Worm (Caenorhabditis elegans) whole organism, L2 larva: ENCODE data around the gene ccm-3.

ENCODE experiments used
- ceh-82 ChIP-seq: fragments of 150-350 bp; optimal IDR thresholded peaks from 2 replicates; lab custom pipeline; 2014; ENCODE audit warnings: missing biosample characterization, missing genetic modification characterization
- egl-27 ChIP-seq: sonication (generic microtip); optimal IDR thresholded peaks from 3 replicates; lab custom pipeline; 2017; ENCODE audit warnings: missing biosample characterization, missing genetic modification reagents, missing genetic modification characterization
- elt-3 ChIP-seq: sonication (generic microtip); optimal IDR thresholded peaks from 2 replicates; lab custom pipeline; 2017; ENCODE audit warnings: missing biosample characterization, missing genetic modification characterization
- lsy-2 ChIP-seq, 2 experiments: fragments of 150-350 bp in 1 of 2; sonication (generic microtip) in 1 of 2; optimal IDR thresholded peaks; 2 replicates each; lab custom pipeline; 2014 to 2017; ENCODE audit warnings: missing biosample characterization in 2 of 2, missing genetic modification characterization in 2 of 2
- mdl-1 ChIP-seq, 2 experiments: fragments of 150-350 bp in 1 of 2; sonication (generic microtip) in 1 of 2; optimal IDR thresholded peaks; 2 replicates each; lab custom pipeline; 2017; ENCODE audit warnings: missing biosample characterization in 2 of 2, missing genetic modification characterization in 2 of 2

DNA sequence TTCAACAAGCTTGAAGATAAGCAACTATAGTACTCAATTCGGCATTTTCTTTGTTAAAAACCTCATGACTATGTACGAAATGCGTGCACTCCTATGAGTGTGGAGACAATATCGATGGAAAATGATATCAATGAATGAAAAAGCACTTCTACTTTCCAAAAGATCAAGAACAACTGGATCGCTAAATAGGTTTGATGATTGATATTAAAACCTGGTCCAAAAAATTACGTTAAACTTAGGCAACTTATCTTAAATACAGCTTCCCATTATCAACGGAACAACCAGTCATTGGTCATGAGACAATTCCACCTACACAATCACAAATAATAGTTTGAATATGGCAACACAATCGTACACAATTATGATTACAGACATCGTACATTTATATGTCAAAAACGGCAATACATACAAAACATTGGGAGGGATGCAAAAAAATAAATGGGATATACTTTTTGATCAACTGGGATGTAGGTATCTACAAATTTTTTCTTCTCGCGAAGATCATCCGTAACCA, 47.3 kb downstream of the ccm-3 start:
- TF ChIP-seq egl-27 (tag; lab: Kevin White, UChicago) (no peak), lsy-2 (tag; optimal IDR thresholded peaks at IDR 0.05; lab: Kevin White, UChicago) (no peak), elt-3 (tag; lab: Kevin White, UChicago) (no peak), mdl-1 (tag; optimal IDR thresholded peaks at IDR 0.05; lab: Kevin White, UChicago) (no peak), ceh-82 (tag; lab: Kevin White, UChicago) (no peak)
